Worm (Caenorhabditis elegans) whole organism, L1 larva: ENCODE results near the gene R09E10.13.

ENCODE experiments used
- ceh-90 ChIP-seq: sonication (generic microtip); optimal IDR thresholded peaks from 2 replicates; lab custom pipeline; 2016; ENCODE audit warnings: missing genetic modification characterization, missing compliant biosample characterization
- nhr-77 ChIP-seq: fragments of 150-350 bp; optimal IDR thresholded peaks from 2 replicates; lab custom pipeline; 2014; ENCODE audit warnings: missing biosample characterization, missing genetic modification characterization
- ztf-4 ChIP-seq: fragments of 150-350 bp; optimal IDR thresholded peaks from 2 replicates; lab custom pipeline; 2014; ENCODE audit warnings: missing biosample characterization, missing genetic modification characterization

- TF ChIP-seq ceh-90 (tag; lab: Kevin White, UChicago) (no peak), nhr-77 (tag; lab: Kevin White, UChicago) (peak; percentile 13), ztf-4 (tag; lab: Kevin White, UChicago) (no peak)
Measured at ce11 chrIV:10330962-10331361, 36.0 kb upstream of the R09E10.13 start.
